Fruit fly (Drosophila melanogaster) S2 (cell line): Measurements from ENCODE around the gene Snx27.

Experiments used
- CG8478 ChIP-seq: fragments of >200 bp; optimal IDR thresholded peaks from 2 replicates; lab custom pipeline; 2018
- CTCF ChIP-seq, 2 experiments: fragments of >200 bp; optimal IDR thresholded peaks; 2 replicates each; lab custom pipeline; 2018

Gene Snx27

dm6 chrX:5754837-5755828 is 17.3 kb upstream of the Snx27 start, which contains the start of the genes lin-52 and CG15771:
Gene lin-52 (minus strand): TSS chrX:5754958.
Gene CG15771 (plus strand): TSS chrX:5755574.
- TF ChIP-seq CTCF (optimal IDR thresholded peaks at IDR 0.05; lab: Kevin White, UChicago) (peak; percentile 11 to 38), CG8478 (lab: Kevin White, UChicago) (no peak)

dm6 chrX:5752838-5753237 is 15.0 kb upstream of the Snx27 start:
- TF ChIP-seq CTCF (optimal IDR thresholded peaks at IDR 0.05; lab: Kevin White, UChicago) = no peak
- no peak for TF ChIP-seq CG8478 (lab: Kevin White, UChicago)

- TF ChIP-seq CTCF (optimal IDR thresholded peaks at IDR 0.05; lab: Kevin White, UChicago) = no peak
- no peak for TF ChIP-seq CG8478 (lab: Kevin White, UChicago)
Observed at dm6 chrX:5751949-5752348, 14.1 kb upstream of the Snx27 start, which contains the start of gene CG15772. Gene CG15772 (plus strand): TSS chrX:5752249.

- TF ChIP-seq CTCF (optimal IDR thresholded peaks at IDR 0.05; lab: Kevin White, UChicago) = peak; percentile 28 to 57
- peak; percentile 13 for TF ChIP-seq CG8478 (lab: Kevin White, UChicago)
Observed at dm6 chrX:5746864-5747861, 9.3 kb upstream of the Snx27 start, which contains the start of the genes IntS6 and Rtel1. Gene IntS6 (minus strand): TSS chrX:5747254. Gene Rtel1 (plus strand): TSS chrX:5747747.

dm6 chrX:5745840-5746815 is 8.3 kb upstream of the Snx27 start:
- no peak for TF ChIP-seq CG8478 (lab: Kevin White, UChicago)

- no peak for TF ChIP-seq CG8478 (lab: Kevin White, UChicago)
- TF ChIP-seq CTCF (optimal IDR thresholded peaks at IDR 0.05; lab: Kevin White, UChicago) = no peak
Observed at dm6 chrX:5744992-5745732, 7.3 kb upstream of the Snx27 start.

- TF ChIP-seq CTCF (optimal IDR thresholded peaks at IDR 0.05; lab: Kevin White, UChicago) = no peak
- no peak for TF ChIP-seq CG8478 (lab: Kevin White, UChicago)
Observed at dm6 chrX:5744277-5744846, 6.5 kb upstream of the Snx27 start.

dm6 chrX:5741625-5742024 is 3.8 kb upstream of the Snx27 start:
- no peak for TF ChIP-seq CG8478 (lab: Kevin White, UChicago)
- no peak for TF ChIP-seq CTCF (optimal IDR thresholded peaks at IDR 0.05; lab: Kevin White, UChicago)

dm6 chrX:5737157-5737556 is 674 bp downstream of the Snx27 start:
- TF ChIP-seq CG8478 (lab: Kevin White, UChicago) (no peak), CTCF (optimal IDR thresholded peaks at IDR 0.05; lab: Kevin White, UChicago) (no peak)

dm6 chrX:5735268-5735941 is 2.4 kb downstream of the Snx27 start:
- TF ChIP-seq CTCF (optimal IDR thresholded peaks at IDR 0.05; lab: Kevin White, UChicago) (no peak), CG8478 (lab: Kevin White, UChicago) (no peak)

dm6 chrX:5732440-5732839 is 5.4 kb downstream of the Snx27 start, which contains the start of gene CG15773:
Gene CG15773 (plus strand): TSS chrX:5732740.
- TF ChIP-seq CTCF (optimal IDR thresholded peaks at IDR 0.05; lab: Kevin White, UChicago) = no peak
- TF ChIP-seq CG8478 (lab: Kevin White, UChicago) = no peak

- no peak for TF ChIP-seq CG8478 (lab: Kevin White, UChicago)
- TF ChIP-seq CTCF (optimal IDR thresholded peaks at IDR 0.05; lab: Kevin White, UChicago) = no peak
Observed at dm6 chrX:5724744-5725185, 13.1 kb downstream of the Snx27 start.
